Worm (Caenorhabditis elegans): Measurements from ENCODE around the gene srh-85.

DNA sequence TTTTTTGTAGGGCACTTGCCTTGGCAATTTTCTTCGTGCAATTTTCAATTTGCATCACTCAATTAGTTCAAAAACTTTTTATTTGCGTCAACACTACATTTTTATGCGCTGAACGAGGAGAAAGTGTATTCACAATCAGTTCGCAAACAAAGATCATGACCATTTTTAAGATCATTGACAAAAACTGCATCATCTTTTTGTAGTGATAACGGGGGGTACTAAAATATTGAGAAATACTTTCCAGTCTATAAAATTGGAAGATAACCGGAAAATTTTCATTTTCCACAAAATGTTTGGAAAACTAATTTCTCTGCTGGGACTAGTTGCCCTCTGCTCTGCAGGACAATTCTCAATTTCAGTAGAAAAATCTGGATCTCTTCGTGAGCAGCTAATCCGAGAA, 37.0 kb upstream of the srh-85 start, which contains the start of gene asp-8:
- TF ChIP-seq snpc-4 (GFP tag; optimal IDR thresholded peaks at IDR 0.05) (no peak), snpc-4 (tag; optimal IDR thresholded peaks at IDR 0.05) (no peak), unc-130 (GFP tag; optimal IDR thresholded peaks at IDR 0.05) (no peak), ama-1 (optimal IDR thresholded peaks at IDR 0.05) (no peak), ama-1 (GFP tag; optimal IDR thresholded peaks at IDR 0.05) (no peak), nhr-90 (tag; optimal IDR thresholded peaks at IDR 0.05) (no peak), F57A8.1 (GFP tag; optimal IDR thresholded peaks at IDR 0.05) (no peak), efl-1 (GFP tag; optimal IDR thresholded peaks at IDR 0.05) (no peak), cebp-2 (GFP tag; IDR thresholded peaks at IDR 0.05) (no peak), him-1 (tag; optimal IDR thresholded peaks at IDR 0.05) (no peak), Y53F4B.3 (GFP tag; IDR thresholded peaks at IDR 0.05) (no peak), mcd-1 (GFP tag; IDR thresholded peaks at IDR 0.05) (no peak), ztf-28 (GFP tag; IDR thresholded peaks at IDR 0.05) (no peak), pha-4 (tag; optimal IDR thresholded peaks at IDR 0.05) (no peak), dpff-1 (tag; optimal IDR thresholded peaks at IDR 0.05) (no peak)

All from whole organism, young adult.